Worm (Caenorhabditis elegans) whole organism, midembryonic: ENCODE data around the gene str-56.

Source experiments
- T22C8.4 ChIP-seq: fragments of 200-800 bp; sonication (Bioruptor generic); IDR thresholded peaks from 2 replicates; pipeline ENCODE4 v1.3.6; 2022; ENCODE audit warnings: missing genetic modification characterization, missing compliant biosample characterization
- flt-1 ChIP-seq: fragments of 200-800 bp; sonication (Bioruptor generic); IDR thresholded peaks from 2 replicates; pipeline ENCODE4 v1.3.6; 2022; ENCODE audit warnings: missing genetic modification characterization, missing compliant biosample characterization
- klf-2 ChIP-seq: fragments of 200-800 bp; sonication (Bioruptor generic); conservative IDR thresholded peaks from 2 replicates; pipeline ENCODE4 v1.3.6; 2022; ENCODE audit warnings: missing genetic modification reagents, missing genetic modification characterization, missing compliant biosample characterization
- med-1 ChIP-seq: sonication (generic microtip); optimal IDR thresholded peaks from 2 replicates; lab custom pipeline; 2017; ENCODE audit warnings: missing genetic modification characterization, mild to moderate bottlenecking, missing compliant biosample characterization, antibody characterized with exemption, missing genetic modification reagents; ENCODE audit not compliant: insufficient read depth
- ref-1 ChIP-seq: fragments of 200-800 bp; sonication (Bioruptor generic); conservative IDR thresholded peaks from 2 replicates; pipeline ENCODE4 v1.3.6; 2022; ENCODE audit warnings: missing genetic modification reagents, missing genetic modification characterization, missing compliant biosample characterization
- tab-1 ChIP-seq: fragments of 200-800 bp; sonication (Bioruptor generic); IDR thresholded peaks from 2 replicates; pipeline ENCODE4 v1.3.6; 2022; ENCODE audit warnings: missing genetic modification characterization, missing compliant biosample characterization

DNA sequence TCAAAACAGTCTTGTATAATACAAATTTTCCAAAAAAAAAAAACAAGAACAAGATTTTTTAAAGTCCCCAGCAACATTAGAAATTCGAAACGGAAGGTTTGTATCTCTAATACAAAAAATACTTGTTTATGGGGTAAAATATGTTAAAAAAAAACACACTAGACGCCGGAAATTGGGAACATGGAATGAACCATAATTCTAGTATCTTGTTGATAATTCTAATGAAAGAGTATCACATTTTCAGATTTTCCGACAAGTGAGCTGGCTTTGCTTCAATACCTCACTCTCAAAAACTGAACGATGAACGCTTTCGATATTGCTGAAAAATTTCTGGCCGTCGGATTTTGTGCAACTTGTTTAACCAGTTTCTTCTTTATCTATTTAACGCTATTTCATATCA, 25.3 kb downstream of the str-56 start, which contains the start of gene str-60:
- TF ChIP-seq flt-1 (GFP tag; lab: Robert Waterston, UW), result no peak
- TF ChIP-seq tab-1 (GFP tag; lab: Robert Waterston, UW), result no peak
- no peak for TF ChIP-seq ref-1 (GFP tag; lab: Robert Waterston, UW)
- TF ChIP-seq med-1 (GFP tag; lab: Kevin White, UChicago), result no peak
- TF ChIP-seq klf-2 (GFP tag; lab: Robert Waterston, UW), result no peak
- no peak for TF ChIP-seq T22C8.4
